Worm (Caenorhabditis elegans) whole organism, L4 larva: ENCODE results near the gene Y97E10AR.4.
A peak's percentile ranks its signal among the peaks of the same experiment; 100 is the strongest.

Source experiments
- D1046.2 ChIP-seq: fragments of 200-800 bp; sonication (Bioruptor generic); IDR thresholded peaks from 2 replicates; pipeline ENCODE4 v1.3.6; 2022; ENCODE audit warnings: missing genetic modification characterization, missing compliant biosample characterization
- F49E8.2 ChIP-seq: sonication (generic microtip); optimal IDR thresholded peaks from 2 replicates; lab custom pipeline; 2016; ENCODE audit warnings: missing compliant biosample characterization, mild to moderate bottlenecking, missing genetic modification characterization, borderline replicate concordance
- T20F7.1 ChIP-seq: fragments of 200-800 bp; sonication (Bioruptor generic); optimal IDR thresholded peaks from 2 replicates; lab custom pipeline; 2018; ENCODE audit warnings: mild to moderate bottlenecking, missing genetic modification characterization, missing compliant biosample characterization
- aha-1 ChIP-seq: fragments of 150-350 bp; peaks from one replicate; lab custom pipeline; 2014; ENCODE audit warnings: missing biosample characterization, missing genetic modification characterization
- ama-1 ChIP-seq: fragments of 150-350 bp; optimal IDR thresholded peaks from 2 replicates; lab custom pipeline; 2014; ENCODE audit warnings: inconsistent platforms, mixed read lengths
- daf-16 ChIP-seq, 3 experiments: sonication (generic microtip); optimal IDR thresholded peaks; 2 replicates each; lab custom pipeline; 2016 to 2017; ENCODE audit warnings: missing genetic modification characterization in 3 of 3, missing genetic modification reagents in 3 of 3, mild to moderate bottlenecking in 2 of 3, missing compliant biosample characterization in 2 of 3, missing biosample characterization in 1 of 3, moderate library complexity in 1 of 3
- daf-19 ChIP-seq: fragments of 200-800 bp; sonication (Bioruptor generic); conservative IDR thresholded peaks from 2 replicates; pipeline ENCODE4 v1.3.6; 2022; ENCODE audit warnings: missing genetic modification characterization, missing compliant biosample characterization
- dmd-6 ChIP-seq: fragments of 200-800 bp; sonication (Bioruptor generic); IDR thresholded peaks from 2 replicates; pipeline ENCODE4 v1.3.6; 2022; ENCODE audit warnings: missing genetic modification reagents, missing genetic modification characterization, missing compliant biosample characterization
- dve-1 ChIP-seq: sonication (generic microtip); optimal IDR thresholded peaks from 2 replicates; lab custom pipeline; 2017; ENCODE audit warnings: antibody characterized with exemption, mild to moderate bottlenecking, missing genetic modification characterization, missing compliant biosample characterization; ENCODE audit not compliant: insufficient read depth
- egl-43 ChIP-seq: fragments of 200-800 bp; sonication (Bioruptor generic); IDR thresholded peaks from 2 replicates; pipeline ENCODE4 v1.3.6; 2022; ENCODE audit warnings: missing genetic modification reagents, missing genetic modification characterization, missing compliant biosample characterization
- hif-1 ChIP-seq, 2 experiments: sonication (generic microtip); optimal IDR thresholded peaks; 2 replicates each; lab custom pipeline; 2016 to 2017; ENCODE audit warnings: missing compliant biosample characterization in 2 of 2, missing genetic modification characterization in 2 of 2, missing genetic modification reagents in 2 of 2, missing genotype in 2 of 2, mild to moderate bottlenecking in 1 of 2
- hlh-11 ChIP-seq: fragments of 200-800 bp; sonication (Bioruptor generic); optimal IDR thresholded peaks from 2 replicates; lab custom pipeline; 2018; ENCODE audit warnings: mild to moderate bottlenecking, missing genetic modification characterization, missing compliant biosample characterization
- hlh-30 ChIP-seq: sonication (generic microtip); optimal IDR thresholded peaks from 2 replicates; lab custom pipeline; 2017; ENCODE audit warnings: antibody characterized with exemption, mild to moderate bottlenecking, missing genetic modification characterization, missing compliant biosample characterization; ENCODE audit not compliant: insufficient read depth
- hmg-1.1 ChIP-seq: fragments of 200-800 bp; sonication (Bioruptor generic); IDR thresholded peaks from 2 replicates; pipeline ENCODE4 v1.3.6; 2022; ENCODE audit warnings: missing genetic modification reagents, missing genetic modification characterization, missing compliant biosample characterization
- lim-7 ChIP-seq: fragments of 200-800 bp; sonication (Bioruptor generic); IDR thresholded peaks from 2 replicates; pipeline ENCODE4 v1.3.6; 2022; ENCODE audit warnings: missing genetic modification characterization, missing compliant biosample characterization
- lin-1 ChIP-seq: fragments of 200-800 bp; sonication (Bioruptor generic); IDR thresholded peaks from 2 replicates; pipeline ENCODE4 v1.3.6; 2022; ENCODE audit warnings: missing genetic modification reagents, missing genetic modification characterization, missing compliant biosample characterization
- lin-15B ChIP-seq: fragments of 150-350 bp; sonication (generic microtip); optimal IDR thresholded peaks from 3 replicates; lab custom pipeline; 2014; ENCODE audit warnings: missing biosample characterization, missing genetic modification characterization
- lin-29 ChIP-seq: fragments of 200-800 bp; sonication (Bioruptor generic); IDR thresholded peaks from 2 replicates; pipeline ENCODE4 v1.3.6; 2022; ENCODE audit warnings: missing genetic modification reagents, missing genetic modification characterization, missing compliant biosample characterization
- lin-38 ChIP-seq: fragments of 200-800 bp; sonication (Bioruptor generic); IDR thresholded peaks from 2 replicates; pipeline ENCODE4 v1.3.6; 2022; ENCODE audit warnings: missing genetic modification reagents, missing genetic modification characterization, missing compliant biosample characterization
- lsy-2 ChIP-seq, 2 experiments: fragments of 150-350 bp in 1 of 2; sonication (generic microtip) in 1 of 2; optimal IDR thresholded peaks; 2 replicates each; lab custom pipeline; 2014 to 2017; ENCODE audit warnings: missing biosample characterization in 2 of 2, missing genetic modification characterization in 2 of 2
- mdl-1 ChIP-seq, 2 experiments: fragments of 150-350 bp in 1 of 2; sonication (generic microtip) in 1 of 2; optimal IDR thresholded peaks; 2 replicates each; lab custom pipeline; 2014 to 2017; ENCODE audit warnings: missing biosample characterization in 2 of 2, missing genetic modification characterization in 2 of 2
- mep-1 ChIP-seq: fragments of 150-350 bp; sonication (generic microtip); optimal IDR thresholded peaks from 3 replicates; lab custom pipeline; 2014; ENCODE audit warnings: missing biosample characterization, missing genetic modification characterization
- mes-2 ChIP-seq: sonication (generic microtip); optimal IDR thresholded peaks from 2 replicates; lab custom pipeline; 2016; ENCODE audit warnings: missing genotype, mild to moderate bottlenecking, missing genetic modification characterization, missing compliant biosample characterization; ENCODE audit not compliant: poor library complexity, severe bottlenecking
- mxl-2 ChIP-seq: fragments of 200-800 bp; sonication (Bioruptor generic); conservative IDR thresholded peaks from 2 replicates; pipeline ENCODE4 v1.3.6; 2022; ENCODE audit warnings: missing genetic modification reagents, missing genetic modification characterization, missing compliant biosample characterization
- mxl-3 ChIP-seq: fragments of 200-800 bp; sonication (Bioruptor generic); optimal IDR thresholded peaks from 2 replicates; lab custom pipeline; 2018; ENCODE audit warnings: mild to moderate bottlenecking, missing genetic modification characterization, missing compliant biosample characterization
- nhr-10 ChIP-seq: fragments of 150-350 bp; optimal IDR thresholded peaks from 2 replicates; lab custom pipeline; 2014; ENCODE audit warnings: missing biosample characterization, missing genetic modification characterization
- nhr-28 ChIP-seq: fragments of 150-350 bp; optimal IDR thresholded peaks from 2 replicates; lab custom pipeline; 2014; ENCODE audit warnings: missing biosample characterization, missing genetic modification characterization
- pha-4 ChIP-seq, 2 experiments: fragments of 150-350 bp in 1 of 2; fragments of 200-800 bp in 1 of 2; sonication (Bioruptor generic) in 1 of 2; IDR thresholded peaks in 1 of 2; optimal IDR thresholded peaks in 1 of 2; 2 replicates each; pipeline versions ENCODE4 v1.3.6 to Lab custom; 2014 to 2022; ENCODE audit warnings: missing genetic modification characterization in 2 of 2, missing genetic modification reagents in 2 of 2, missing biosample characterization in 1 of 2, missing compliant biosample characterization in 1 of 2
- pqm-1 ChIP-seq: sonication (generic microtip); optimal IDR thresholded peaks from 2 replicates; lab custom pipeline; 2017; ENCODE audit warnings: missing biosample characterization, missing genetic modification characterization
- rbr-2 ChIP-seq: sonication (generic microtip); optimal IDR thresholded peaks from 2 replicates; lab custom pipeline; 2016; ENCODE audit warnings: missing genotype, missing genetic modification characterization, missing compliant biosample characterization
- sdz-12 ChIP-seq: fragments of 200-800 bp; sonication (Bioruptor generic); optimal IDR thresholded peaks from 2 replicates; lab custom pipeline; 2018; ENCODE audit warnings: mild to moderate bottlenecking, missing genetic modification characterization, missing compliant biosample characterization
- skn-1 ChIP-seq: fragments of 150-350 bp; optimal IDR thresholded peaks from 2 replicates; lab custom pipeline; 2014; ENCODE audit warnings: missing biosample characterization, missing genetic modification characterization
- snpc-4 ChIP-seq: fragments of 150-350 bp; optimal IDR thresholded peaks from 2 replicates; lab custom pipeline; 2014; ENCODE audit warnings: missing biosample characterization, missing genetic modification characterization
- zfp-2 ChIP-seq: sonication (generic microtip); optimal IDR thresholded peaks from 2 replicates; lab custom pipeline; 2016; ENCODE audit warnings: mild to moderate bottlenecking, missing genetic modification characterization, missing compliant biosample characterization
- ztf-7 ChIP-seq: fragments of 150-350 bp; optimal IDR thresholded peaks from 2 replicates; lab custom pipeline; 2014; ENCODE audit warnings: missing biosample characterization, missing genetic modification characterization

The Y97E10AR.4 gene

ce11 chrV:8017924-8018323 is 7.9 kb upstream of the Y97E10AR.4 start (continued):
- TF ChIP-seq snpc-4 (tag; lab: Kevin White, UChicago), result no peak

ce11 chrV:8016928-8017327 is 6.9 kb upstream of the Y97E10AR.4 start, which contains the start of gene sptl-2:
TSS of gene sptl-2 (plus strand) at chrV:8017207.
- TF ChIP-seq dmd-6 (peak; percentile 23), nhr-28 (peak; percentile 59), pqm-1 (tag; lab: Kevin White, UChicago) (peak; percentile 84), dve-1 (tag; lab: Kevin White, UChicago) (peak; percentile 15), mes-2 (peak; percentile 8), hlh-30 (no peak), daf-16 (GFP tag; optimal IDR thresholded peaks at IDR 0.05; lab: Kevin White, UChicago) (no peak), daf-16 (tag; optimal IDR thresholded peaks at IDR 0.05; lab: Kevin White, UChicago) (peak; percentile 40), mep-1 (tag; lab: Kevin White, UChicago) (peak; percentile 4), egl-43 (GFP tag; lab: Robert Waterston, UW) (no peak)

- TF ChIP-seq lin-38 (GFP tag; lab: Robert Waterston, UW), result 0 out of 2 replicates have a peak, but pooled peaks have one; percentile 21
- TF ChIP-seq F49E8.2 (tag; lab: Kevin White, UChicago), result peak; percentile 40
- 0 out of 2 replicates have a peak, but pooled peaks have one; percentile 6 for TF ChIP-seq lim-7 (GFP tag; lab: Robert Waterston, UW)
Observed at ce11 chrV:8014710-8015314, 4.8 kb upstream of the Y97E10AR.4 start.

ce11 chrV:8013901-8014388 is 3.9 kb upstream of the Y97E10AR.4 start, which contains the start of gene Y97E10AR.6:
TSS of gene Y97E10AR.6 (minus strand) at chrV:8013951.
- TF ChIP-seq lsy-2 (tag; optimal IDR thresholded peaks at IDR 0.05; lab: Kevin White, UChicago) (peak in 1 of 2 experiments; percentile 50), nhr-10 (no peak), ama-1 (lab: Kevin White, UChicago) (peak; percentile 50), mxl-3 (GFP tag; lab: Kevin White, UChicago) (peak; percentile 6), lin-1 (GFP tag; lab: Robert Waterston, UW) (no peak), dmd-6 (peak; percentile 37), ztf-7 (tag; lab: Kevin White, UChicago) (peak; percentile 23), hmg-1.1 (0 out of 2 replicates have a peak, but pooled peaks have one; percentile 22), hlh-30 (peak; percentile 98), nhr-28 (peak; percentile 43), mdl-1 (tag; optimal IDR thresholded peaks at IDR 0.05; lab: Kevin White, UChicago) (peak in 1 of 2 experiments; percentile 64), lin-15B (tag; lab: Kevin White, UChicago) (no peak), hlh-11 (peak; percentile 41), dve-1 (tag; lab: Kevin White, UChicago) (peak; percentile 25), mep-1 (tag; lab: Kevin White, UChicago) (peak; percentile 35), lin-38 (GFP tag; lab: Robert Waterston, UW) (peak; percentile 70), aha-1 (tag; lab: Kevin White, UChicago) (peak; percentile 85), sdz-12 (no peak), T20F7.1 (GFP tag; lab: Kevin White, UChicago) (peak; percentile 31), mxl-2 (no peak), zfp-2 (tag; lab: Kevin White, UChicago) (no peak), pqm-1 (tag; lab: Kevin White, UChicago) (no peak), lin-29 (no peak), rbr-2 (tag; lab: Kevin White, UChicago) (peak; percentile 26), mes-2 (peak; percentile 47), daf-19 (GFP tag; lab: Robert Waterston, UW) (no peak), daf-16 (GFP tag; optimal IDR thresholded peaks at IDR 0.05; lab: Kevin White, UChicago) (no peak), daf-16 (tag; optimal IDR thresholded peaks at IDR 0.05; lab: Kevin White, UChicago) (peak; percentile 25), pha-4 (GFP tag; IDR thresholded peaks at IDR 0.05; lab: Robert Waterston, UW) (no peak), pha-4 (tag; optimal IDR thresholded peaks at IDR 0.05; lab: Kevin White, UChicago) (peak; percentile 16), skn-1 (tag; lab: Kevin White, UChicago) (no peak), hif-1 (tag; optimal IDR thresholded peaks at IDR 0.05; lab: Kevin White, UChicago) (peak in 1 of 2 experiments; percentile 14), D1046.2 (GFP tag; lab: Robert Waterston, UW) (no peak)
